Worm (Caenorhabditis elegans): ENCODE measurements around the gene Y75B12B.1.

Gene Y75B12B.1

ce11 chrV:15184097-15185040, at the start of gene Y75B12B.1:
Gene Y75B12B.1 (plus strand): TSS chrV:15184699.
- 0 out of 2 replicates have a peak, but pooled peaks have one; percentile 39 for TF ChIP-seq snpc-1.2 (GFP tag; IDR thresholded peaks at IDR 0.05)
- TF ChIP-seq egl-43 (GFP tag; IDR thresholded peaks at IDR 0.05), result no peak
- peak; percentile 78 for TF ChIP-seq F49E8.2 (tag; optimal IDR thresholded peaks at IDR 0.05; ENCODE audit: borderline replicate concordance)
- 0 out of 2 replicates have a peak, but pooled peaks have one; percentile 4 for TF ChIP-seq arid-1 (GFP tag; conservative IDR thresholded peaks at IDR 0.05)
- TF ChIP-seq unc-130 (GFP tag; optimal IDR thresholded peaks at IDR 0.05), result peak; percentile 55
- TF ChIP-seq lin-13 (GFP tag; optimal IDR thresholded peaks at IDR 0.05), result peak; percentile 12
- TF ChIP-seq dve-1 (tag; optimal IDR thresholded peaks at IDR 0.05; ENCODE audit: insufficient read depth), result no peak
- TF ChIP-seq lin-38 (GFP tag; IDR thresholded peaks at IDR 0.05), result peak; percentile 74
- no peak for TF ChIP-seq daf-19 (GFP tag; conservative IDR thresholded peaks at IDR 0.05)
- no peak for TF ChIP-seq daf-16 (GFP tag; optimal IDR thresholded peaks at IDR 0.05)
- TF ChIP-seq daf-16 (tag; optimal IDR thresholded peaks at IDR 0.05), result no peak
- no peak for TF ChIP-seq Y105C5A.15 (GFP tag; IDR thresholded peaks at IDR 0.05)
- TF ChIP-seq nhr-11 (tag; optimal IDR thresholded peaks at IDR 0.05), result no peak
- TF ChIP-seq Y48G9A.11 (GFP tag; IDR thresholded peaks at IDR 0.05), result peak; percentile 21; the same call in 1 of the 2 replicates

ce11 chrV:15136772-15137171, 47.7 kb upstream of the Y75B12B.1 start, which contains the start of gene aipl-1:
Gene aipl-1 (minus strand): TSS chrV:15136801.
- no peak for TF ChIP-seq unc-39 (tag; optimal IDR thresholded peaks at IDR 0.05)
- TF ChIP-seq saeg-2 (GFP tag; IDR thresholded peaks at IDR 0.05), result no peak
- no peak for TF ChIP-seq mep-1 (tag; optimal IDR thresholded peaks at IDR 0.05)
- peak; percentile 85 for TF ChIP-seq dpl-1 (GFP tag; optimal IDR thresholded peaks at IDR 0.05)
- TF ChIP-seq tag-97 (GFP tag; IDR thresholded peaks at IDR 0.05), result no peak
- TF ChIP-seq duxl-1 (tag; optimal IDR thresholded peaks at IDR 0.05; ENCODE audit: poor library complexity), result no peak
- TF ChIP-seq ZK546.5 (tag; optimal IDR thresholded peaks at IDR 0.05), result no peak
- no peak for TF ChIP-seq Y75B8A.6 (GFP tag; IDR thresholded peaks at IDR 0.05)
- TF ChIP-seq mdl-1 (tag; optimal IDR thresholded peaks at IDR 0.05), result peak in 1 of 2 experiments; percentile 21
- no peak for TF ChIP-seq egl-43 (GFP tag; IDR thresholded peaks at IDR 0.05)
- TF ChIP-seq vab-7 (GFP tag; IDR thresholded peaks at IDR 0.05), result no peak
- TF ChIP-seq mes-2 (tag; optimal IDR thresholded peaks at IDR 0.05; ENCODE audit: poor library complexity, severe bottlenecking), result peak; percentile 94
- peak; percentile 46 for TF ChIP-seq lin-15B (tag; optimal IDR thresholded peaks at IDR 0.05)
- TF ChIP-seq hmg-1.1 (GFP tag; IDR thresholded peaks at IDR 0.05), result peak; percentile 43; the same call in 1 of the 2 replicates
- TF ChIP-seq hlh-11 (tag; optimal IDR thresholded peaks at IDR 0.05), result peak; percentile 31
- no peak for TF ChIP-seq daf-16 (GFP tag; optimal IDR thresholded peaks at IDR 0.05)
- peak; percentile 10 for TF ChIP-seq daf-16 (tag; optimal IDR thresholded peaks at IDR 0.05)
- no peak for TF ChIP-seq aly-2 (tag; optimal IDR thresholded peaks at IDR 0.05)
- peak in 1 of 2 experiments; percentile 46 for TF ChIP-seq lsy-2 (tag; optimal IDR thresholded peaks at IDR 0.05)
- no peak for TF ChIP-seq ces-1 (GFP tag; optimal IDR thresholded peaks at IDR 0.05)
- TF ChIP-seq fkh-10 (GFP tag; optimal IDR thresholded peaks at IDR 0.05), result peak; percentile 60
- no peak for TF ChIP-seq jun-1 (tag; optimal IDR thresholded peaks at IDR 0.05)
- TF ChIP-seq madf-9 (GFP tag; conservative IDR thresholded peaks at IDR 0.05), result 0 out of 2 replicates have a peak, but pooled peaks have one; percentile 11
- peak; percentile 95 for TF ChIP-seq lin-38 (GFP tag; IDR thresholded peaks at IDR 0.05)
- peak; percentile 47 for TF ChIP-seq unc-130 (GFP tag; optimal IDR thresholded peaks at IDR 0.05)
- TF ChIP-seq ZK337.2 (GFP tag; IDR thresholded peaks at IDR 0.05), result peak; percentile 47; the same call in 1 of the 2 replicates
- peak; percentile 63 for TF ChIP-seq hlh-30 (tag; optimal IDR thresholded peaks at IDR 0.05; ENCODE audit: insufficient read depth)
- peak; percentile 39; the same call in 1 of the 2 replicates for TF ChIP-seq dmd-6 (GFP tag; IDR thresholded peaks at IDR 0.05)
- TF ChIP-seq php-3 (GFP tag; IDR thresholded peaks at IDR 0.05), result no peak
- TF ChIP-seq unc-62 (GFP tag; optimal IDR thresholded peaks at IDR 0.05 in 1 of 2), result no peak
- no peak for TF ChIP-seq unc-62 (tag; optimal IDR thresholded peaks at IDR 0.05)
- no peak for TF ChIP-seq mdt-29 (GFP tag; IDR thresholded peaks at IDR 0.05)
- peak; percentile 58 for TF ChIP-seq lin-13 (GFP tag; optimal IDR thresholded peaks at IDR 0.05)
- TF ChIP-seq zag-1 (tag; optimal IDR thresholded peaks at IDR 0.05), result no peak
- TF ChIP-seq D1046.2 (GFP tag; IDR thresholded peaks at IDR 0.05), result no peak
- TF ChIP-seq nhr-28 (tag; optimal IDR thresholded peaks at IDR 0.05), result peak; percentile 69
- no peak for TF ChIP-seq F49E8.2 (tag; optimal IDR thresholded peaks at IDR 0.05; ENCODE audit: borderline replicate concordance)
- TF ChIP-seq ztf-11 (tag; optimal IDR thresholded peaks at IDR 0.05), result no peak
- no peak for TF ChIP-seq ceh-44 (GFP tag; IDR thresholded peaks at IDR 0.05)
